Worm (Caenorhabditis elegans): Measurements from ENCODE around the gene R04F11.3.

DNA sequence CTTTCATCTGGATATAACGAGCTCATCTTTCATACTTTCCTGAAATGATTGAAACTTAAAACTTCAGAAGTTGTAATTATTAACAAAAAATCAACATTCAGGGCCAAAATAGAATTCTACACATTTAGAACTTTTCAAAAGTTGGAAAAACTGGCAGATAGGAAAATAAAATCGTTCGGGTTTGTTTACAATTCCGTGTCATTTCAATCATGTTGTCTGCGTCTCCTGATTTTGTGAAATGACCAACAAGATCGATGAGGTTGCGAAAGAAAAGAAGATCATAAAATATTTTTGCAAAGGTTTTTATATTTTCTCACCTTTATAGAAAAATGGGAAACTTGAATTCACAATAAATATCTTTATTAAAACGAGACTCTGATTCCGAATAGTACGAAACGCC lies 28.4 kb downstream of the R04F11.3 start, which contains the start of gene rskd-1:
- TF ChIP-seq him-1 (tag; optimal IDR thresholded peaks at IDR 0.05), result no peak
- TF ChIP-seq dao-5 (tag; optimal IDR thresholded peaks at IDR 0.05), result no peak

Measured in whole organism, L4/young adult.